Fruit fly (Drosophila melanogaster) whole organism, embryonic: Measurements from ENCODE around the gene Aasdh.

Experiments used
- CG1024 ChIP-seq: fragments of 200-800 bp; sonication (Bioruptor generic); IDR thresholded peaks from 2 replicates; pipeline ENCODE4 v1.3.6; 2022; ENCODE audit warnings: missing biosample characterization, missing genetic modification characterization
- CG11247 ChIP-seq: fragments of 200-800 bp; sonication (Bioruptor generic); IDR thresholded peaks from 2 replicates; pipeline ENCODE4 v1.3.6; 2022; ENCODE audit warnings: missing biosample characterization, missing genetic modification characterization
- CG12104 ChIP-seq: fragments of 200-800 bp; sonication (Bioruptor generic); optimal IDR thresholded peaks from 3 replicates; lab custom pipeline; 2016; ENCODE audit warnings: missing biosample characterization, missing genetic modification characterization
- CG12391 ChIP-seq: fragments of 200-800 bp; sonication (Bioruptor generic); optimal IDR thresholded peaks from 3 replicates; lab custom pipeline; 2018; ENCODE audit warnings: missing biosample characterization, mild to moderate bottlenecking, missing genetic modification characterization, moderate library complexity
- CG15514 ChIP-seq: fragments of 200-800 bp; sonication (Bioruptor generic); optimal IDR thresholded peaks from 3 replicates; lab custom pipeline; 2017; ENCODE audit warnings: missing biosample characterization, missing genetic modification characterization, mild to moderate bottlenecking, moderate library complexity, missing genetic modification reagents
- CG17361 ChIP-seq: fragments of 200-800 bp; sonication (Bioruptor generic); IDR thresholded peaks from 3 replicates; pipeline ENCODE4 v1.3.6; 2022; ENCODE audit warnings: missing biosample characterization, missing genetic modification characterization
- CG2116 ChIP-seq: fragments of 200-800 bp; sonication (Bioruptor generic); optimal IDR thresholded peaks from 3 replicates; lab custom pipeline; 2018; ENCODE audit warnings: missing biosample characterization, mild to moderate bottlenecking, missing genetic modification characterization
- CG2120 ChIP-seq: fragments of 200-800 bp; sonication (Bioruptor generic); optimal IDR thresholded peaks from 3 replicates; lab custom pipeline; 2016; ENCODE audit warnings: missing biosample characterization, missing genetic modification characterization
- CG32532 ChIP-seq: fragments of 200-800 bp; sonication (Bioruptor generic); IDR thresholded peaks from 2 replicates; pipeline ENCODE4 v1.3.6; 2022; ENCODE audit warnings: missing biosample characterization, missing genetic modification characterization
- CG3995 ChIP-seq: fragments of 200-800 bp; sonication (Bioruptor generic); optimal IDR thresholded peaks from 3 replicates; lab custom pipeline; 2016; ENCODE audit warnings: missing biosample characterization, missing genetic modification characterization
- CG6254 ChIP-seq: fragments of 200-800 bp; sonication (Bioruptor generic); optimal IDR thresholded peaks from 3 replicates; lab custom pipeline; 2017; ENCODE audit warnings: mild to moderate bottlenecking, missing biosample characterization, missing genetic modification reagents, missing genetic modification characterization
- CG6854 ChIP-seq: fragments of 200-800 bp; sonication (Bioruptor generic); optimal IDR thresholded peaks from 3 replicates; lab custom pipeline; 2017; ENCODE audit warnings: missing biosample characterization, mild to moderate bottlenecking, missing genetic modification characterization
- CG8290 ChIP-seq, 3 experiments: fragments of 200-800 bp; sonication (Bioruptor generic); optimal IDR thresholded peaks; 2 replicates each; lab custom pipeline; 2016 to 2019; ENCODE audit warnings: missing biosample characterization in 3 of 3, missing genetic modification characterization in 3 of 3, mild to moderate bottlenecking in 2 of 3, moderate library complexity in 1 of 3
- CG9932 ChIP-seq: fragments of 200-800 bp; sonication (Bioruptor generic); IDR thresholded peaks from 2 replicates; pipeline ENCODE4 v1.3.6; 2022; ENCODE audit warnings: missing biosample characterization, missing genetic modification characterization
- CkIIα-i1 ChIP-seq: fragments of 200-800 bp; sonication (Bioruptor generic); IDR thresholded peaks from 2 replicates; pipeline ENCODE4 v1.3.6; 2022; ENCODE audit warnings: missing biosample characterization, missing genetic modification characterization
- Dref ChIP-seq: fragments of 200-800 bp; sonication (Bioruptor generic); IDR thresholded peaks from 2 replicates; pipeline ENCODE4 v1.3.6; 2022; ENCODE audit warnings: missing biosample characterization, missing genetic modification characterization
- Elba2 ChIP-seq: fragments of 200-800 bp; sonication (Bioruptor generic); optimal IDR thresholded peaks from 3 replicates; lab custom pipeline; 2016; ENCODE audit warnings: missing biosample characterization, missing genetic modification characterization
- GATAe ChIP-seq: fragments of 200-800 bp; sonication (Bioruptor generic); conservative IDR thresholded peaks from 2 replicates; pipeline ENCODE4 v1.3.6; 2022; ENCODE audit warnings: missing biosample characterization, missing genetic modification characterization
- HmgD ChIP-seq: fragments of 200-800 bp; sonication (Bioruptor generic); optimal IDR thresholded peaks from 3 replicates; lab custom pipeline; 2016; ENCODE audit warnings: missing biosample characterization, missing genetic modification characterization
- HmgZ ChIP-seq: fragments of 200-800 bp; sonication (Bioruptor generic); optimal IDR thresholded peaks from 2 replicates; lab custom pipeline; 2018; ENCODE audit warnings: missing biosample characterization, mild to moderate bottlenecking, missing genetic modification characterization
- Hmr ChIP-seq: fragments of 200-800 bp; sonication (Bioruptor generic); optimal IDR thresholded peaks from 3 replicates; lab custom pipeline; 2017; ENCODE audit warnings: mild to moderate bottlenecking, missing biosample characterization, missing genetic modification reagents, missing genetic modification characterization
- MBD-R2 ChIP-seq: fragments of 200-800 bp; sonication (Bioruptor generic); IDR thresholded peaks from 2 replicates; pipeline ENCODE4 v1.3.6; 2022; ENCODE audit warnings: missing biosample characterization, missing genetic modification characterization
- Ssrp ChIP-seq: fragments of 200-800 bp; sonication (Bioruptor generic); optimal IDR thresholded peaks from 2 replicates; lab custom pipeline; 2018; ENCODE audit warnings: missing biosample characterization, mild to moderate bottlenecking, missing genetic modification characterization, moderate library complexity
- TFAM ChIP-seq: fragments of 200-800 bp; sonication (Bioruptor generic); optimal IDR thresholded peaks from 2 replicates; lab custom pipeline; 2017; ENCODE audit warnings: missing biosample characterization, missing genetic modification characterization, inconsistent platforms
- Usf ChIP-seq: fragments of 200-800 bp; sonication (Bioruptor generic); optimal IDR thresholded peaks from 2 replicates; lab custom pipeline; 2017; ENCODE audit warnings: missing genotype, missing biosample characterization, missing genetic modification characterization
- Xbp1 ChIP-seq: fragments of 200-800 bp; sonication (Bioruptor generic); optimal IDR thresholded peaks from 3 replicates; lab custom pipeline; 2016; ENCODE audit warnings: missing biosample characterization, mild to moderate bottlenecking, missing genetic modification characterization
- al ChIP-seq: fragments of 200-800 bp; sonication (Bioruptor generic); IDR thresholded peaks from 2 replicates; pipeline ENCODE4 v1.3.6; 2022; ENCODE audit warnings: missing biosample characterization, missing genetic modification characterization
- amos ChIP-seq: fragments of 200-800 bp; sonication (Bioruptor generic); IDR thresholded peaks from 2 replicates; pipeline ENCODE4 v1.3.6; 2022; ENCODE audit warnings: missing biosample characterization, missing genetic modification characterization; ENCODE audit not compliant: partially characterized antibody
- ara ChIP-seq: fragments of 200-800 bp; sonication (Bioruptor generic); IDR thresholded peaks from 2 replicates; pipeline ENCODE4 v1.3.6; 2022; ENCODE audit warnings: missing biosample characterization, missing genetic modification characterization
- bcd ChIP-seq: fragments of 200-800 bp; sonication (Bioruptor generic); optimal IDR thresholded peaks from 2 replicates; lab custom pipeline; 2017; ENCODE audit warnings: missing biosample characterization, mild to moderate bottlenecking, missing genetic modification characterization
- croc ChIP-seq: fragments of 200-800 bp; sonication (Bioruptor generic); conservative IDR thresholded peaks from 3 replicates; pipeline ENCODE4 v1.3.6; 2022; ENCODE audit warnings: missing biosample characterization, missing genetic modification characterization
- dan ChIP-seq: fragments of 200-800 bp; sonication (Bioruptor generic); IDR thresholded peaks from 2 replicates; pipeline ENCODE4 v1.3.6; 2022; ENCODE audit warnings: missing biosample characterization, missing genetic modification characterization
- dm ChIP-seq: fragments of 200-800 bp; sonication (Bioruptor generic); optimal IDR thresholded peaks from 3 replicates; lab custom pipeline; 2016; ENCODE audit warnings: missing biosample characterization, missing genetic modification characterization
- emc ChIP-seq: fragments of 200-800 bp; sonication (Bioruptor generic); optimal IDR thresholded peaks from 2 replicates; lab custom pipeline; 2016; ENCODE audit warnings: missing biosample characterization, missing genetic modification characterization
- eve ChIP-seq, 2 experiments: fragments of >200 bp; optimal IDR thresholded peaks; 2 replicates each; lab custom pipeline; 2017; ENCODE audit warnings: missing biosample characterization in 2 of 2, missing genetic modification characterization in 2 of 2
- eyg ChIP-seq: fragments of 200-800 bp; sonication (Bioruptor generic); optimal IDR thresholded peaks from 3 replicates; lab custom pipeline; 2016; ENCODE audit warnings: missing biosample characterization, missing genetic modification characterization
- ken ChIP-seq: fragments of 200-800 bp; sonication (Bioruptor generic); IDR thresholded peaks from 3 replicates; pipeline ENCODE4 v1.3.6; 2022; ENCODE audit warnings: missing biosample characterization, missing genetic modification characterization
- knrl ChIP-seq: fragments of 200-800 bp; sonication (Bioruptor generic); IDR thresholded peaks from 3 replicates; pipeline ENCODE4 v1.3.6; 2022; ENCODE audit warnings: missing biosample characterization, missing genetic modification characterization; ENCODE audit not compliant: partially characterized antibody
- lbe ChIP-seq: fragments of 200-800 bp; sonication (Bioruptor generic); optimal IDR thresholded peaks from 2 replicates; lab custom pipeline; 2016; ENCODE audit warnings: missing biosample characterization, mild to moderate bottlenecking, missing genetic modification characterization
- lola ChIP-seq, 3 experiments: fragments of >200 bp in 2 of 3; fragments of 200-800 bp in 1 of 3; sonication (Bioruptor generic) in 1 of 3; optimal IDR thresholded peaks; 2 replicates each; lab custom pipeline; 2017 to 2019; ENCODE audit warnings: missing biosample characterization in 3 of 3, missing genetic modification characterization in 3 of 3, mild to moderate bottlenecking in 1 of 3, moderate library complexity in 1 of 3
- nau ChIP-seq: fragments of 200-800 bp; sonication (Bioruptor generic); optimal IDR thresholded peaks from 3 replicates; lab custom pipeline; 2017; ENCODE audit warnings: missing biosample characterization, mild to moderate bottlenecking, missing genetic modification characterization, missing genetic modification reagents
- phol ChIP-seq: fragments of 200-800 bp; sonication (Bioruptor generic); optimal IDR thresholded peaks from 3 replicates; lab custom pipeline; 2018; ENCODE audit warnings: missing biosample characterization, mild to moderate bottlenecking, missing genetic modification characterization, moderate library complexity
- prd ChIP-seq, 3 experiments: fragments of >200 bp in 2 of 3; fragments of 200-800 bp in 1 of 3; sonication (Bioruptor generic) in 1 of 3; optimal IDR thresholded peaks in 2 of 3; IDR thresholded peaks in 1 of 3; 2 replicates in 2 of 3; 3 replicates in 1 of 3; pipeline versions ENCODE4 v1.3.6 to Lab custom; 2017 to 2022; ENCODE audit warnings: missing biosample characterization in 1 of 3, missing genetic modification characterization in 1 of 3
- seq ChIP-seq: fragments of 200-800 bp; sonication (Bioruptor generic); IDR thresholded peaks from 2 replicates; pipeline ENCODE4 v1.3.6; 2022; ENCODE audit warnings: missing biosample characterization, missing genetic modification characterization
- ssp ChIP-seq: fragments of 200-800 bp; sonication (Bioruptor generic); IDR thresholded peaks from 2 replicates; pipeline ENCODE4 v1.3.6; 2022; ENCODE audit warnings: missing biosample characterization, missing genetic modification characterization
- tna ChIP-seq: fragments of 200-800 bp; sonication (Bioruptor generic); IDR thresholded peaks from 2 replicates; pipeline ENCODE4 v1.3.6; 2022; ENCODE audit warnings: missing biosample characterization, missing genetic modification characterization; ENCODE audit not compliant: partially characterized antibody
- zen ChIP-seq: fragments of 200-800 bp; sonication (Bioruptor generic); optimal IDR thresholded peaks from 3 replicates; lab custom pipeline; 2018; ENCODE audit warnings: missing biosample characterization, mild to moderate bottlenecking, missing genetic modification characterization, moderate library complexity

Gene Aasdh

dm6 chr2L:8414887-8415883 lies 34.2 kb downstream of the Aasdh start, which contains the start of the genes CG13398 and Akap200 (continued):
- TF ChIP-seq HmgD (GFP tag; lab: Kevin White, UChicago) (no peak), bcd (GFP tag; lab: Kevin White, UChicago) (no peak), amos (GFP tag; lab: Robert Waterston, UW) (no peak), ken (GFP tag; lab: Robert Waterston, UW) (0 out of 3 replicates have a peak, but pooled peaks have one; percentile 25), CG6254 (GFP tag; lab: Kevin White, UChicago) (no peak), CG9932 (peak; percentile 55), CG11247 (0 out of 2 replicates have a peak, but pooled peaks have one; percentile 10), TFAM (no peak), CG17361 (GFP tag; lab: Robert Waterston, UW) (peak; percentile 76), Ssrp (tag; lab: Kevin White, UChicago) (peak; percentile 37), MBD-R2 (GFP tag; lab: Robert Waterston, UW) (peak; percentile 58), CkIIα-i1 (GFP tag; lab: Robert Waterston, UW) (no peak), Xbp1 (GFP tag; lab: Kevin White, UChicago) (peak; percentile 39), CG12391 (tag; lab: Kevin White, UChicago) (peak; percentile 65), CG32532 (GFP tag; lab: Robert Waterston, UW) (no peak), Elba2 (no peak), nau (GFP tag; lab: Kevin White, UChicago) (no peak), zen (tag; lab: Kevin White, UChicago) (peak; percentile 19), CG8290 (GFP tag; optimal IDR thresholded peaks at IDR 0.05; lab: Kevin White, UChicago) (no peak), CG8290 (tag; optimal IDR thresholded peaks at IDR 0.05; lab: Kevin White, UChicago) (no peak), CG2120 (GFP tag; lab: Kevin White, UChicago) (peak; percentile 48), tna (GFP tag; lab: Robert Waterston, UW) (no peak), seq (no peak), dm (GFP tag; lab: Kevin White, UChicago) (no peak), CG1024 (GFP tag; lab: Robert Waterston, UW) (no peak), GATAe (GFP tag; lab: Robert Waterston, UW) (no peak), phol (tag; lab: Kevin White, UChicago) (peak; percentile 94), lola (GFP tag; optimal IDR thresholded peaks at IDR 0.05; lab: Kevin White, UChicago) (peak in 1 of 3 experiments; percentile 50), CG6854 (GFP tag; lab: Kevin White, UChicago) (no peak), eyg (GFP tag; lab: Kevin White, UChicago) (no peak), croc (GFP tag; lab: Robert Waterston, UW) (no peak; the same call in 2 of the 3 replicates), lbe (GFP tag; lab: Kevin White, UChicago) (no peak), knrl (GFP tag; lab: Robert Waterston, UW) (no peak), Usf (GFP tag; lab: Kevin White, UChicago) (peak; percentile 2), eve (GFP tag; optimal IDR thresholded peaks at IDR 0.05; lab: Kevin White, UChicago) (no peak), prd (optimal IDR thresholded peaks at IDR 0.05; lab: Kevin White, UChicago) (no peak), prd (GFP tag; IDR thresholded peaks at IDR 0.05; lab: Robert Waterston, UW) (peak; percentile 47; the same call in 1 of the 3 replicates), CG2116 (GFP tag; lab: Kevin White, UChicago) (peak; percentile 27), dan (GFP tag; lab: Robert Waterston, UW) (no peak), ssp (GFP tag; lab: Robert Waterston, UW) (peak; percentile 36; the same call in 1 of the 2 replicates), emc (GFP tag; lab: Kevin White, UChicago) (no peak), Hmr (peak; percentile 3), ara (GFP tag; lab: Robert Waterston, UW) (no peak), Dref (GFP tag; lab: Robert Waterston, UW) (0 out of 2 replicates have a peak, but pooled peaks have one; percentile 20), CG12104 (GFP tag; lab: Kevin White, UChicago) (peak; percentile 14), al (GFP tag; lab: Robert Waterston, UW) (no peak), HmgZ (tag; lab: Kevin White, UChicago) (no peak), CG15514 (GFP tag; lab: Kevin White, UChicago) (peak; percentile 19), CG3995 (GFP tag; lab: Kevin White, UChicago) (peak; percentile 75)
